Worm (Caenorhabditis elegans) whole organism, young adult: ENCODE results near the gene Y15E3A.3.

Source experiments
- F57A8.1 ChIP-seq: fragments of 200-800 bp; sonication (Bioruptor generic); optimal IDR thresholded peaks from 2 replicates; lab custom pipeline; 2018; ENCODE audit warnings: mild to moderate bottlenecking, missing genetic modification characterization, moderate library complexity, missing compliant biosample characterization
- K11D2.4 ChIP-seq: fragments of 200-800 bp; sonication (Bioruptor generic); IDR thresholded peaks from 2 replicates; pipeline ENCODE4 v1.3.6; 2022; ENCODE audit warnings: missing genetic modification reagents, missing genetic modification characterization, missing compliant biosample characterization
- K12H6.12 ChIP-seq: fragments of 200-800 bp; sonication (Bioruptor generic); optimal IDR thresholded peaks from 2 replicates; lab custom pipeline; 2018; ENCODE audit warnings: mild to moderate bottlenecking, missing genetic modification characterization, missing compliant biosample characterization
- ama-1 ChIP-seq, 3 experiments: fragments of 150-350 bp in 1 of 3; sonication (generic microtip) in 2 of 3; optimal IDR thresholded peaks; 2 replicates each; lab custom pipeline; 2014 to 2018; ENCODE audit warnings: missing biosample characterization in 2 of 3, missing genetic modification characterization in 2 of 3, missing genetic modification reagents in 2 of 3
- attf-5 ChIP-seq: fragments of 200-800 bp; sonication (Bioruptor generic); optimal IDR thresholded peaks from 2 replicates; lab custom pipeline; 2018; ENCODE audit warnings: mild to moderate bottlenecking, missing genetic modification characterization, missing compliant biosample characterization
- bed-1 ChIP-seq: fragments of 200-800 bp; sonication (Bioruptor generic); IDR thresholded peaks from 2 replicates; pipeline ENCODE4 v1.3.6; 2022; ENCODE audit warnings: missing genetic modification reagents, missing genetic modification characterization, missing compliant biosample characterization
- cebp-1 ChIP-seq, 2 experiments: fragments of 200-800 bp in 1 of 2; sonication (Bioruptor generic) in 1 of 2; sonication (generic microtip) in 1 of 2; IDR thresholded peaks in 1 of 2; optimal IDR thresholded peaks in 1 of 2; 2 replicates each; pipeline versions ENCODE4 v1.3.6 to Lab custom; 2017 to 2022; ENCODE audit warnings: missing compliant biosample characterization in 2 of 2, missing genetic modification characterization in 2 of 2, mild to moderate bottlenecking in 1 of 2, missing genetic modification reagents in 1 of 2, moderate library complexity in 1 of 2
- ceh-27 ChIP-seq: fragments of 200-800 bp; sonication (Bioruptor generic); optimal IDR thresholded peaks from 2 replicates; lab custom pipeline; 2018; ENCODE audit warnings: mild to moderate bottlenecking, missing genetic modification characterization, moderate library complexity, missing compliant biosample characterization
- chd-7 ChIP-seq: sonication (generic microtip); optimal IDR thresholded peaks from 2 replicates; lab custom pipeline; 2016; ENCODE audit warnings: mild to moderate bottlenecking, missing genetic modification characterization, moderate library complexity, missing compliant biosample characterization
- dox-1 ChIP-seq: fragments of 200-800 bp; sonication (Bioruptor generic); IDR thresholded peaks from 2 replicates; pipeline ENCODE4 v1.3.6; 2022; ENCODE audit warnings: missing genetic modification reagents, missing genetic modification characterization, missing compliant biosample characterization
- dpff-1 ChIP-seq: sonication (generic microtip); optimal IDR thresholded peaks from 2 replicates; lab custom pipeline; 2017; ENCODE audit warnings: mild to moderate bottlenecking, missing genetic modification characterization, missing compliant biosample characterization
- egrh-3 ChIP-seq: fragments of 200-800 bp; sonication (Bioruptor generic); IDR thresholded peaks from 2 replicates; pipeline ENCODE4 v1.3.6; 2022; ENCODE audit warnings: missing genetic modification reagents, missing genetic modification characterization, missing compliant biosample characterization
- hmg-1.2 ChIP-seq: fragments of 200-800 bp; sonication (Bioruptor generic); IDR thresholded peaks from 2 replicates; pipeline ENCODE4 v1.3.6; 2022; ENCODE audit warnings: missing genetic modification reagents, missing genetic modification characterization, missing compliant biosample characterization
- lag-1 ChIP-seq: fragments of 200-800 bp; sonication (Bioruptor generic); IDR thresholded peaks from 2 replicates; pipeline ENCODE4 v1.3.6; 2022; ENCODE audit warnings: missing genetic modification reagents, missing genetic modification characterization, missing compliant biosample characterization
- let-607 ChIP-seq, 2 experiments: fragments of 200-800 bp in 1 of 2; sonication (Bioruptor generic) in 1 of 2; sonication (generic microtip) in 1 of 2; optimal IDR thresholded peaks; 2 replicates each; lab custom pipeline; 2016 to 2018; ENCODE audit warnings: mild to moderate bottlenecking in 2 of 2, missing compliant biosample characterization in 2 of 2, missing genetic modification characterization in 2 of 2, moderate library complexity in 2 of 2, missing genotype in 1 of 2
- lin-40 ChIP-seq: sonication (generic microtip); optimal IDR thresholded peaks from 2 replicates; lab custom pipeline; 2016; ENCODE audit warnings: missing genetic modification characterization, mild to moderate bottlenecking, missing compliant biosample characterization, missing genotype, missing genetic modification reagents
- madf-3 ChIP-seq: fragments of 200-800 bp; sonication (Bioruptor generic); IDR thresholded peaks from 2 replicates; pipeline ENCODE4 v1.3.6; 2022; ENCODE audit warnings: missing genetic modification reagents, missing genetic modification characterization, missing compliant biosample characterization
- mcd-1 ChIP-seq: fragments of 200-800 bp; sonication (Bioruptor generic); IDR thresholded peaks from 2 replicates; pipeline ENCODE4 v1.3.6; 2022; ENCODE audit warnings: missing genetic modification reagents, missing genetic modification characterization, missing compliant biosample characterization
- nhr-120 ChIP-seq: fragments of 200-800 bp; sonication (Bioruptor generic); IDR thresholded peaks from 2 replicates; pipeline ENCODE4 v1.3.6; 2022; ENCODE audit warnings: missing genetic modification characterization, missing compliant biosample characterization
- nhr-80 ChIP-seq: sonication (generic microtip); optimal IDR thresholded peaks from 2 replicates; lab custom pipeline; 2016; ENCODE audit warnings: missing genetic modification characterization, missing compliant biosample characterization
- rpc-1 ChIP-seq, 2 experiments: fragments of 150-350 bp in 1 of 2; sonication (generic microtip) in 1 of 2; optimal IDR thresholded peaks; 2 replicates each; lab custom pipeline; 2014 to 2018; ENCODE audit warnings: missing biosample characterization in 1 of 2, missing genetic modification characterization in 1 of 2, missing genetic modification reagents in 1 of 2, missing genotype in 1 of 2
- sea-2 ChIP-seq: fragments of 200-800 bp; sonication (Bioruptor generic); IDR thresholded peaks from 2 replicates; pipeline ENCODE4 v1.3.6; 2022; ENCODE audit warnings: missing genetic modification characterization, missing compliant biosample characterization
- snpc-1.1 ChIP-seq: sonication (generic microtip); optimal IDR thresholded peaks from 2 replicates; lab custom pipeline; 2017; ENCODE audit warnings: missing genetic modification characterization, mild to moderate bottlenecking, missing compliant biosample characterization, antibody characterized with exemption, moderate library complexity, missing genotype, missing genetic modification reagents; ENCODE audit not compliant: insufficient read depth
- snpc-4 ChIP-seq, 5 experiments: fragments of 150-350 bp in 1 of 5; sonication (generic microtip) in 4 of 5; optimal IDR thresholded peaks; 2 replicates each; lab custom pipeline; 2014 to 2018; ENCODE audit warnings: missing genetic modification characterization in 5 of 5, missing biosample characterization in 3 of 5, antibody characterized with exemption in 2 of 5, mild to moderate bottlenecking in 2 of 5, missing compliant biosample characterization in 2 of 5, missing genotype in 2 of 5, moderate library complexity in 2 of 5, missing genetic modification reagents in 1 of 5
- somi-1 ChIP-seq: fragments of 200-800 bp; sonication (Bioruptor generic); optimal IDR thresholded peaks from 2 replicates; lab custom pipeline; 2018; ENCODE audit warnings: mild to moderate bottlenecking, missing genetic modification characterization, missing compliant biosample characterization
- tbp1 ChIP-seq: fragments of 200-800 bp; sonication (Bioruptor generic); optimal IDR thresholded peaks from 2 replicates; lab custom pipeline; 2018; ENCODE audit warnings: mild to moderate bottlenecking, missing genetic modification characterization, missing compliant biosample characterization
- tlf-1 ChIP-seq: fragments of 200-800 bp; sonication (Bioruptor generic); optimal IDR thresholded peaks from 2 replicates; lab custom pipeline; 2018; ENCODE audit warnings: mild to moderate bottlenecking, missing genetic modification characterization, missing compliant biosample characterization
- zfh-2 ChIP-seq: fragments of 200-800 bp; sonication (Bioruptor generic); conservative IDR thresholded peaks from 2 replicates; pipeline ENCODE4 v1.3.6; 2022; ENCODE audit warnings: missing genetic modification reagents, missing genetic modification characterization, missing compliant biosample characterization

Gene Y15E3A.3

DNA sequence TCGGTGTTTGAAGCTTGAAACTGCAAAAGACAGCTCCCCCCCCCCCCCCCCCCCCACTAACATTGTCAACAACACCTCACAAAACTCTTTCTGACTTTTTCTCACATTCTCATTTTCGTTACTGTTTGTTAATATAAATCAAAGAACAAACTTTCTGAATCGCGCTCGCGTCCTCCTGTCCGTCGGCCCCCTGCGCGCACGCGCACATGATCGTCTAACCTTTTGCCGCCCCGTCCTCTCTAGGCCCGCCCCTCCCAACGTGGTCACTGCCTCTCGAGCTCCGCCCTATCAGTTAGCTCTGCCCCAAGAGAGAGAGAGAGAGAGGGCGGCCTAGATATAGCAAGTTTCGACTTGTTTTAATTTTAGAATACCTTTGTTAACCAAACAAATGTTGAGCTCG lies 15.1 kb upstream of the Y15E3A.3 start:
- TF ChIP-seq hmg-1.2 (0 out of 2 replicates have a peak, but pooled peaks have one; percentile 5), madf-3 (GFP tag; lab: Robert Waterston, UW) (no peak), mcd-1 (GFP tag; lab: Robert Waterston, UW) (peak; percentile 28; the same call in 1 of the 2 replicates), sea-2 (no peak), egrh-3 (GFP tag; lab: Robert Waterston, UW) (peak; percentile 89), ama-1 (optimal IDR thresholded peaks at IDR 0.05; lab: Kevin White, UChicago) (peak; percentile 48), ama-1 (GFP tag; optimal IDR thresholded peaks at IDR 0.05; lab: Kevin White, UChicago) (no peak), attf-5 (peak; percentile 36), ceh-27 (GFP tag; lab: Kevin White, UChicago) (peak; percentile 29), K11D2.4 (GFP tag; lab: Robert Waterston, UW) (0 out of 2 replicates have a peak, but pooled peaks have one; percentile 44), dox-1 (GFP tag; lab: Robert Waterston, UW) (0 out of 2 replicates have a peak, but pooled peaks have one; percentile 28), cebp-1 (GFP tag; IDR thresholded peaks at IDR 0.05; lab: Robert Waterston, UW) (no peak), cebp-1 (tag; optimal IDR thresholded peaks at IDR 0.05; lab: Kevin White, UChicago) (peak; percentile 40), snpc-1.1 (tag; lab: Kevin White, UChicago) (no peak), zfh-2 (GFP tag; lab: Robert Waterston, UW) (peak; percentile 98), nhr-80 (no peak), chd-7 (tag; lab: Kevin White, UChicago) (peak; percentile 17)

DNA sequence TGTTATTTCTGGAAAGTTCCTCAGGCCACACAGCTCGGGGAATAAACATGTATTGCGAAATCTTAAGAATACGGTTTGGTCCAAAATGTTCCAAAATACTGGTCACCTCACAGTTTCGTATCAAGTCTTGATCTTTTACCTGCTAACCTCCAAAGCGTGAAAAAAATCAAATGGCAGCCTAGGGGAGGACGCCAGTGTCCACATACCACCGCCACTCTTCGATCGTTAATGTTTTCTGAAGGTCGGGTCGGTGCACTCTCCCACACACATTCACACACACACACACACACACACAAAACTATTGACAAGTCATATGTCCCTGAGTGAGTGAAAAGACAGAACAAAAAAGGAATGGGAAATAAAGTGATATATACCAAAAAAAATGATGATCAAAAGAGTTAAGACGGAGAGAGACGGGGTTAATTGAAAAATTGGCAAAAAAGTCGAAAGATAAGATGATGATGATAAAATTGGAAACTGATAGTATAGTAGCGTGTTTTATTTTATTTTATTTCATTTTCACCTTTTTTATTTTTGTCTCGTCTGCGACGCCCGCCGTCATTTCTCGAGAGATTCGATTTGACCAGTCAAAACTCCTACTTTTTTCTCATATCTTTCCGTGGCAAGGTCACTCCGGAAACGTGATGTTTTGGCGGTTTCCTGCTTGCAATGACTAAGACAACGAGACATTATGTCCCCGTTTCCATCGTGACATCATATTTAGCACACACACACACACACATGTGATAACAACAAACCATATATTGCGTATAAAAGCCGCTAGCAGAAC lies 14.4 kb upstream of the Y15E3A.3 start, which contains the start of gene Y15E3A.5:
TSS of gene Y15E3A.5 (plus strand) at position 752 of the 790 bp plus-strand sequence.
- peak; percentile 82 for TF ChIP-seq cebp-1 (GFP tag; IDR thresholded peaks at IDR 0.05; lab: Robert Waterston, UW)
- peak; percentile 93 for TF ChIP-seq cebp-1 (tag; optimal IDR thresholded peaks at IDR 0.05; lab: Kevin White, UChicago)
- TF ChIP-seq somi-1 (GFP tag; lab: Kevin White, UChicago) = no peak
- TF ChIP-seq egrh-3 (GFP tag; lab: Robert Waterston, UW) = no peak
- TF ChIP-seq let-607 (tag; optimal IDR thresholded peaks at IDR 0.05; lab: Kevin White, UChicago) = peak in 1 of 2 experiments; percentile 16
- TF ChIP-seq tbp1 = peak; percentile 26
- no peak for TF ChIP-seq nhr-120 (GFP tag; lab: Robert Waterston, UW)
- peak; percentile 38 for TF ChIP-seq ceh-27 (GFP tag; lab: Kevin White, UChicago)
- no peak for TF ChIP-seq snpc-4 (GFP tag; optimal IDR thresholded peaks at IDR 0.05; lab: Kevin White, UChicago)
- TF ChIP-seq snpc-4 (tag; optimal IDR thresholded peaks at IDR 0.05; lab: Kevin White, UChicago) = peak in 1 of 4 experiments; percentile 24
- peak; percentile 83 for TF ChIP-seq nhr-80
- TF ChIP-seq lin-40 (tag; lab: Kevin White, UChicago) = peak; percentile 55
- TF ChIP-seq tlf-1 (GFP tag; lab: Kevin White, UChicago) = no peak
- TF ChIP-seq attf-5 = peak; percentile 3

DNA sequence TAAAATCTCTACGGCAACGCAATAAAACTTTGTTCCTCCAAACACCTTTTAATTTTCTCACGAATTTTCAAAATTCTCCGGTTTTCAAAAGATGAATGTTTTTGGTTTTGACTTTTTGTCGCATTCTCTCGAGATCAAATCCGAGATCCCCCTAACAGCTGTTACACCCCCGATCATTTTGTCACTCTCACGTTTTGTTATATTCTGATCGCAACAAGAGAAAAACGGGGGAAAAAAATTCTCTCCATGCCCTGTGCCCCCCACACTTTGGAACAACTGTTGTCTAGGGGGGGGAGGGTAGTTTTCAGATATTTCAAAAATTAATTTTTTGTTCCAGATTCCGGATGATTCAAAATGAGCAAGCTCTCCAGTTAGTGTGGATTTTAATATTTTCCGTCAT lies 12.6 kb upstream of the Y15E3A.3 start:
- TF ChIP-seq tlf-1 (GFP tag; lab: Kevin White, UChicago) (no peak), F57A8.1 (GFP tag; lab: Kevin White, UChicago) (no peak), lag-1 (GFP tag; lab: Robert Waterston, UW) (no peak), snpc-4 (GFP tag; optimal IDR thresholded peaks at IDR 0.05; lab: Kevin White, UChicago) (no peak), snpc-4 (tag; optimal IDR thresholded peaks at IDR 0.05; lab: Kevin White, UChicago) (no peak)

DNA sequence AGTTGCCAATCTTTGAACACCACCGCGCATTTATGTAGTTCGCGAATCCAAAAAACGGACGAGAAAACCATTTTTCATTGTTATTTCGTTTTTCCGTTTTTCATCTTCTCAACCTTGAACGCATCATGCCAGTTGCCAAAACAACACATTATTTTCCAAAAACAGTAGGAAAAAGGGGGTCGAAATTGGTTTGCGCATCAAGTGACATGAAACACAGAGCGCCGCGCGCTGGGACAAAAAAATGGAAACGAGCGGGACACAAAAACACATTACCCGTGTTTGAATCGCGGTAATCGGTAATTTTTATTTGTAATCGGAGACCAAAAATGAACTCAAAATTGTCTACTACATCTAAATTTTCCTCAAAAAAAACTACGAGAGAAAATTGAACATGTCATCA lies 10.8 kb upstream of the Y15E3A.3 start:
- TF ChIP-seq bed-1 (GFP tag; lab: Robert Waterston, UW) (no peak), K12H6.12 (tag; lab: Kevin White, UChicago) (no peak)

DNA sequence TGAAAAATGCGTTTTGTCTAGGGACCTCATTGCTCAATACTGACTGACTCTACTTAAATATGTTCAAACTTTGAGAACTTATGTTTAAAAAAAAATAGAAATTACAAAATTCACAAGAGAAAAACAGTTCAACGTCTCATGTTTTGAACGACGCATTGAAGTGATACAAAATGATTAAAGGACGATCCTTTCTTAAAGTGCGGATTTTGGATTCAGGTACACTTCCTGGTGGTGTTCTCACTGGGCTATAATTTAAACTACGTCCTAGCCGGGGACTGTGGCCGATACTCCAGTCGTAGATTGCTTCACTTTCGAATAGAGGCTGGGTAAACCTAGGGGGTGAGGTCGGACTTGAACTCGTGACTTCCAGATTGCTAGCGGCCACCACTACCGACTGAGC lies 10.0 kb upstream of the Y15E3A.3 start:
- TF ChIP-seq dpff-1 (tag; lab: Kevin White, UChicago) (no peak), rpc-1 (optimal IDR thresholded peaks at IDR 0.05; lab: Kevin White, UChicago) (no peak), rpc-1 (tag; optimal IDR thresholded peaks at IDR 0.05; lab: Kevin White, UChicago) (peak; percentile 29)
